Worm (Caenorhabditis elegans) whole organism, young adult: ENCODE results near the gene F58F12.4.

Experiments
- C17E4.6 ChIP-seq: fragments of 200-800 bp; sonication (Bioruptor generic); IDR thresholded peaks from 2 replicates; pipeline ENCODE4 v1.3.6; 2022; ENCODE audit warnings: missing genetic modification reagents, missing genetic modification characterization, missing compliant biosample characterization
- D2030.7 ChIP-seq: fragments of 200-800 bp; sonication (Bioruptor generic); IDR thresholded peaks from 2 replicates; pipeline ENCODE4 v1.3.6; 2022; ENCODE audit warnings: missing genetic modification reagents, missing genetic modification characterization, missing compliant biosample characterization
- F23B12.7 ChIP-seq: sonication (generic microtip); optimal IDR thresholded peaks from 2 replicates; lab custom pipeline; 2017; ENCODE audit warnings: missing genetic modification characterization, mild to moderate bottlenecking, missing compliant biosample characterization, antibody characterized with exemption, moderate library complexity; ENCODE audit not compliant: insufficient read depth
- F33H1.4 ChIP-seq: fragments of 200-800 bp; sonication (Bioruptor generic); IDR thresholded peaks from 2 replicates; pipeline ENCODE4 v1.3.6; 2022; ENCODE audit warnings: missing genetic modification reagents, missing genetic modification characterization, missing compliant biosample characterization
- F49E8.2 ChIP-seq: sonication (generic microtip); optimal IDR thresholded peaks from 3 replicates; lab custom pipeline; 2017; ENCODE audit warnings: missing genetic modification characterization, mild to moderate bottlenecking, missing compliant biosample characterization, antibody characterized with exemption, moderate library complexity; ENCODE audit not compliant: insufficient read depth
- Y53F4B.3 ChIP-seq: fragments of 200-800 bp; sonication (Bioruptor generic); IDR thresholded peaks from 2 replicates; pipeline ENCODE4 v1.3.6; 2022; ENCODE audit warnings: missing genetic modification reagents, missing genetic modification characterization, missing compliant biosample characterization
- Y56A3A.18 ChIP-seq: fragments of 200-800 bp; sonication (Bioruptor generic); IDR thresholded peaks from 2 replicates; pipeline ENCODE4 v1.3.6; 2022; ENCODE audit warnings: missing genetic modification reagents, missing genetic modification characterization, missing compliant biosample characterization
- Y67H2A.10 ChIP-seq: fragments of 200-800 bp; sonication (Bioruptor generic); conservative IDR thresholded peaks from 2 replicates; pipeline ENCODE4 v1.3.6; 2022; ENCODE audit warnings: missing genetic modification reagents, missing genetic modification characterization, missing compliant biosample characterization
- ZK185.1 ChIP-seq: sonication (generic microtip); optimal IDR thresholded peaks from 2 replicates; lab custom pipeline; 2016; ENCODE audit warnings: mild to moderate bottlenecking, missing genetic modification characterization, missing compliant biosample characterization; ENCODE audit not compliant: poor library complexity, severe bottlenecking
- akir-1 ChIP-seq: fragments of 200-800 bp; sonication (Bioruptor generic); optimal IDR thresholded peaks from 2 replicates; lab custom pipeline; 2018; ENCODE audit warnings: mild to moderate bottlenecking, missing genetic modification characterization, moderate library complexity, missing compliant biosample characterization
- ama-1 ChIP-seq, 3 experiments: fragments of 150-350 bp in 1 of 3; sonication (generic microtip) in 2 of 3; optimal IDR thresholded peaks; 2 replicates each; lab custom pipeline; 2014 to 2018; ENCODE audit warnings: missing biosample characterization in 2 of 3, missing genetic modification characterization in 2 of 3, missing genetic modification reagents in 2 of 3
- attf-5 ChIP-seq: fragments of 200-800 bp; sonication (Bioruptor generic); optimal IDR thresholded peaks from 2 replicates; lab custom pipeline; 2018; ENCODE audit warnings: mild to moderate bottlenecking, missing genetic modification characterization, missing compliant biosample characterization
- cebp-1 ChIP-seq, 2 experiments: fragments of 200-800 bp in 1 of 2; sonication (Bioruptor generic) in 1 of 2; sonication (generic microtip) in 1 of 2; IDR thresholded peaks in 1 of 2; optimal IDR thresholded peaks in 1 of 2; 2 replicates each; pipeline versions ENCODE4 v1.3.6 to Lab custom; 2017 to 2022; ENCODE audit warnings: missing compliant biosample characterization in 2 of 2, missing genetic modification characterization in 2 of 2, mild to moderate bottlenecking in 1 of 2, missing genetic modification reagents in 1 of 2, moderate library complexity in 1 of 2
- ceh-100 ChIP-seq: fragments of 200-800 bp; sonication (Bioruptor generic); IDR thresholded peaks from 2 replicates; pipeline ENCODE4 v1.3.6; 2022; ENCODE audit warnings: missing genetic modification reagents, missing genetic modification characterization, missing compliant biosample characterization
- ceh-27 ChIP-seq: fragments of 200-800 bp; sonication (Bioruptor generic); optimal IDR thresholded peaks from 2 replicates; lab custom pipeline; 2018; ENCODE audit warnings: mild to moderate bottlenecking, missing genetic modification characterization, moderate library complexity, missing compliant biosample characterization
- ceh-91 ChIP-seq: fragments of 200-800 bp; sonication (Bioruptor generic); IDR thresholded peaks from 2 replicates; pipeline ENCODE4 v1.3.6; 2022; ENCODE audit warnings: missing genetic modification reagents, missing genetic modification characterization, missing compliant biosample characterization
- dox-1 ChIP-seq: fragments of 200-800 bp; sonication (Bioruptor generic); IDR thresholded peaks from 2 replicates; pipeline ENCODE4 v1.3.6; 2022; ENCODE audit warnings: missing genetic modification reagents, missing genetic modification characterization, missing compliant biosample characterization
- efl-1 ChIP-seq: fragments of 150-350 bp; optimal IDR thresholded peaks from 2 replicates; lab custom pipeline; 2014; ENCODE audit warnings: missing biosample characterization, missing genetic modification reagents, missing genetic modification characterization
- egl-18 ChIP-seq: fragments of 200-800 bp; sonication (Bioruptor generic); IDR thresholded peaks from 2 replicates; pipeline ENCODE4 v1.3.6; 2022; ENCODE audit warnings: missing genetic modification reagents, missing genetic modification characterization, missing compliant biosample characterization
- him-1 ChIP-seq: sonication (generic microtip); optimal IDR thresholded peaks from 2 replicates; lab custom pipeline; 2016; ENCODE audit warnings: missing genotype, missing genetic modification reagents, missing genetic modification characterization, missing compliant biosample characterization
- hlh-12 ChIP-seq: sonication (generic microtip); optimal IDR thresholded peaks from 2 replicates; lab custom pipeline; 2016; ENCODE audit warnings: missing genetic modification characterization, missing compliant biosample characterization
- hlh-26 ChIP-seq: fragments of 200-800 bp; sonication (Bioruptor generic); conservative IDR thresholded peaks from 2 replicates; pipeline ENCODE4 v1.3.6; 2022; ENCODE audit warnings: missing genetic modification reagents, missing genetic modification characterization, missing compliant biosample characterization
- hmg-1.2 ChIP-seq: fragments of 200-800 bp; sonication (Bioruptor generic); IDR thresholded peaks from 2 replicates; pipeline ENCODE4 v1.3.6; 2022; ENCODE audit warnings: missing genetic modification reagents, missing genetic modification characterization, missing compliant biosample characterization
- hrde-1 ChIP-seq: sonication (generic microtip); optimal IDR thresholded peaks from 2 replicates; lab custom pipeline; 2016; ENCODE audit warnings: missing genetic modification characterization, mild to moderate bottlenecking, missing compliant biosample characterization, moderate library complexity, missing genotype, missing genetic modification reagents, borderline replicate concordance
- hsf-1 ChIP-seq: fragments of 200-800 bp; sonication (Bioruptor generic); IDR thresholded peaks from 2 replicates; pipeline ENCODE4 v1.3.6; 2022; ENCODE audit warnings: missing genetic modification reagents, missing genetic modification characterization, missing compliant biosample characterization
- lin-35 ChIP-seq, 3 experiments: fragments of 150-350 bp in 2 of 3; sonication (generic microtip) in 1 of 3; optimal IDR thresholded peaks; 2 replicates each; lab custom pipeline; 2014 to 2018; ENCODE audit warnings: missing biosample characterization in 3 of 3, missing genetic modification characterization in 3 of 3, missing genetic modification reagents in 3 of 3
- lin-54 ChIP-seq: fragments of 200-800 bp; sonication (Bioruptor generic); optimal IDR thresholded peaks from 2 replicates; lab custom pipeline; 2018; ENCODE audit warnings: mild to moderate bottlenecking, missing genetic modification characterization, missing compliant biosample characterization
- madf-3 ChIP-seq: fragments of 200-800 bp; sonication (Bioruptor generic); IDR thresholded peaks from 2 replicates; pipeline ENCODE4 v1.3.6; 2022; ENCODE audit warnings: missing genetic modification reagents, missing genetic modification characterization, missing compliant biosample characterization
- madf-6 ChIP-seq: fragments of 200-800 bp; sonication (Bioruptor generic); IDR thresholded peaks from 2 replicates; pipeline ENCODE4 v1.3.6; 2022; ENCODE audit warnings: missing genetic modification reagents, missing genetic modification characterization, missing compliant biosample characterization
- mcd-1 ChIP-seq: fragments of 200-800 bp; sonication (Bioruptor generic); IDR thresholded peaks from 2 replicates; pipeline ENCODE4 v1.3.6; 2022; ENCODE audit warnings: missing genetic modification reagents, missing genetic modification characterization, missing compliant biosample characterization
- nhr-27 ChIP-seq: fragments of 200-800 bp; sonication (Bioruptor generic); optimal IDR thresholded peaks from 2 replicates; lab custom pipeline; 2018; ENCODE audit warnings: mild to moderate bottlenecking, missing genetic modification characterization, moderate library complexity, missing compliant biosample characterization
- nhr-80 ChIP-seq: sonication (generic microtip); optimal IDR thresholded peaks from 2 replicates; lab custom pipeline; 2016; ENCODE audit warnings: missing genetic modification characterization, missing compliant biosample characterization
- repo-1 ChIP-seq: sonication (generic microtip); optimal IDR thresholded peaks from 2 replicates; lab custom pipeline; 2017; ENCODE audit warnings: mild to moderate bottlenecking, missing genetic modification characterization, missing compliant biosample characterization
- sdz-38 ChIP-seq: sonication (generic microtip); optimal IDR thresholded peaks from 2 replicates; lab custom pipeline; 2016; ENCODE audit warnings: missing genotype, missing genetic modification characterization, missing compliant biosample characterization
- snpc-1.1 ChIP-seq: sonication (generic microtip); optimal IDR thresholded peaks from 2 replicates; lab custom pipeline; 2017; ENCODE audit warnings: missing genetic modification characterization, mild to moderate bottlenecking, missing compliant biosample characterization, antibody characterized with exemption, moderate library complexity, missing genotype, missing genetic modification reagents; ENCODE audit not compliant: insufficient read depth
- snpc-3.4 ChIP-seq: sonication (generic microtip); optimal IDR thresholded peaks from 2 replicates; lab custom pipeline; 2017; ENCODE audit warnings: missing genetic modification characterization, mild to moderate bottlenecking, missing compliant biosample characterization, antibody characterized with exemption, moderate library complexity, missing genotype, missing genetic modification reagents
- snpc-4 ChIP-seq, 5 experiments: fragments of 150-350 bp in 1 of 5; sonication (generic microtip) in 4 of 5; optimal IDR thresholded peaks; 2 replicates each; lab custom pipeline; 2014 to 2018; ENCODE audit warnings: missing genetic modification characterization in 5 of 5, missing biosample characterization in 3 of 5, antibody characterized with exemption in 2 of 5, mild to moderate bottlenecking in 2 of 5, missing compliant biosample characterization in 2 of 5, missing genotype in 2 of 5, moderate library complexity in 2 of 5, missing genetic modification reagents in 1 of 5
- tlf-1 ChIP-seq: fragments of 200-800 bp; sonication (Bioruptor generic); optimal IDR thresholded peaks from 2 replicates; lab custom pipeline; 2018; ENCODE audit warnings: mild to moderate bottlenecking, missing genetic modification characterization, missing compliant biosample characterization
- unc-130 ChIP-seq: sonication (generic microtip); optimal IDR thresholded peaks from 2 replicates; lab custom pipeline; 2016; ENCODE audit warnings: missing genetic modification reagents, missing genetic modification characterization, missing compliant biosample characterization
- zfh-2 ChIP-seq: fragments of 200-800 bp; sonication (Bioruptor generic); conservative IDR thresholded peaks from 2 replicates; pipeline ENCODE4 v1.3.6; 2022; ENCODE audit warnings: missing genetic modification reagents, missing genetic modification characterization, missing compliant biosample characterization
- ztf-18 ChIP-seq: sonication (generic microtip); optimal IDR thresholded peaks from 2 replicates; lab custom pipeline; 2016; ENCODE audit warnings: missing genotype, mild to moderate bottlenecking, missing genetic modification characterization, missing compliant biosample characterization
- ztf-28 ChIP-seq: fragments of 200-800 bp; sonication (Bioruptor generic); IDR thresholded peaks from 2 replicates; pipeline ENCODE4 v1.3.6; 2022; ENCODE audit warnings: missing genetic modification reagents, missing genetic modification characterization, missing compliant biosample characterization

The F58F12.4 gene

DNA sequence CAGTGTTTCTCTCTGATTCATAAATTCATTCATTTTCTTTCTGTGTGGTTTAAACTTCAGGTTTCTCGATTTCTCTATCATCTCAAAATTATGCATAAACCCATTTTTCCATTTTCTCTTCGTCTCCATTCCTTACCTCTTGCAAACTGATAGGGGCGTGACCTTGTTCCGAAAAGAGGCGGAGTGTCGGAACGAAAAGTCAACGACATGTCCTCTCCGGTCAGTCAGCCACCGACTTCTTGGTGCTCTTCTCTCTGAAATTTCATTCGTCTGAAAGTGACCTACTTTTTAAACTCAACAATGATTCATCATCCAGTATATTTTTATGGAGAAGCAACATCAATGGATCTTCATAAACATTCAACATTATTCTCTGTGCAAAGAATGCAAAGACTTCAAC, 5.7 kb upstream of the F58F12.4 start, which contains the start of gene F58F12.12:
Gene F58F12.12 (plus strand): TSS at position 301 of the 400 bp plus-strand sequence.
- TF ChIP-seq ama-1 (optimal IDR thresholded peaks at IDR 0.05; lab: Kevin White, UChicago) = no peak
- no peak for TF ChIP-seq ama-1 (GFP tag; optimal IDR thresholded peaks at IDR 0.05; lab: Kevin White, UChicago)
- no peak for TF ChIP-seq hsf-1 (GFP tag; lab: Robert Waterston, UW)
- TF ChIP-seq nhr-80 (tag; lab: Kevin White, UChicago) = peak; percentile 14
- no peak for TF ChIP-seq cebp-1 (GFP tag; IDR thresholded peaks at IDR 0.05; lab: Robert Waterston, UW)
- TF ChIP-seq cebp-1 (tag; optimal IDR thresholded peaks at IDR 0.05; lab: Kevin White, UChicago) = no peak
- TF ChIP-seq akir-1 (GFP tag; lab: Kevin White, UChicago) = no peak
- TF ChIP-seq ztf-28 (GFP tag; lab: Robert Waterston, UW) = no peak
- TF ChIP-seq hrde-1 = no peak

DNA sequence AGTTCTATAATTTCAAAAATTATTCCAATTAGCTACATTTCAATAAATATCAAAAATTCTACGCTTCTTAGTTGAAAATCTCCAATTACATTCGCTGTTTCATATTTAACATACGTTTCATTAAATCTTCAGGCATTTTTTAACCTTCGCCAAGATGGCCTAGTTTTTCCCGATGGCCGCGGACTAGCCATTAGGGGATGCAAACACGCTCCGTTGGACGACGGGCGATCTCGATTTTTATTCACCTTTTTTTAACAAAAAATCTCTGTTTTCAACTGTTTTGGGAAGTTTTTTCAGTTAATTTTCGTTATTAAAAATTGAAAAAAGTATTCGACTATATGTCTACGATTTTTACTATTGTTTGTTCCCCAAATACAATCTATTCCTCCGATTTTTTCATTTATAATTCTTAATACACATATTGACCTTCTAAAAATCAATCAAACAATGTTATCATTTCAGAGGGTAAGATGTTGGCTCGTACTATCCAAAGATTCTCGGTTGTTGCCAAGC, 3.3 kb upstream of the F58F12.4 start, which contains the start of gene F58F12.1:
Gene F58F12.1 (plus strand): TSS at position 463 of the 513 bp plus-strand sequence.
- TF ChIP-seq C17E4.6 (GFP tag; lab: Robert Waterston, UW) (no peak), lin-35 (GFP tag; optimal IDR thresholded peaks at IDR 0.05; lab: Kevin White, UChicago) (no peak), him-1 (tag; lab: Kevin White, UChicago) (no peak), madf-6 (GFP tag; lab: Robert Waterston, UW) (peak; percentile 46; the same call in 1 of the 2 replicates), nhr-80 (tag; lab: Kevin White, UChicago) (peak; percentile 40), zfh-2 (no peak), mcd-1 (GFP tag; lab: Robert Waterston, UW) (peak; percentile 92), D2030.7 (GFP tag; lab: Robert Waterston, UW) (peak; percentile 21; the same call in 1 of the 2 replicates), F49E8.2 (tag; lab: Kevin White, UChicago) (no peak), hlh-26 (GFP tag; lab: Robert Waterston, UW) (no peak), egl-18 (GFP tag; lab: Robert Waterston, UW) (no peak), ztf-18 (tag; lab: Kevin White, UChicago) (peak; percentile 41), F23B12.7 (tag; lab: Kevin White, UChicago) (peak; percentile 93), efl-1 (GFP tag; lab: Kevin White, UChicago) (peak; percentile 13), hlh-12 (tag; lab: Kevin White, UChicago) (no peak), lin-54 (peak; percentile 45), Y67H2A.10 (GFP tag; lab: Robert Waterston, UW) (0 out of 2 replicates have a peak, but pooled peaks have one; percentile 25), snpc-3.4 (tag; lab: Kevin White, UChicago) (peak; percentile 46), tlf-1 (GFP tag; lab: Kevin White, UChicago) (peak; percentile 5), unc-130 (GFP tag; lab: Kevin White, UChicago) (peak; percentile 81), ceh-100 (GFP tag; lab: Robert Waterston, UW) (peak; percentile 33; the same call in 1 of the 2 replicates), nhr-27 (tag; lab: Kevin White, UChicago) (no peak), hmg-1.2 (GFP tag; lab: Robert Waterston, UW) (peak; percentile 38; the same call in 1 of the 2 replicates), cebp-1 (GFP tag; IDR thresholded peaks at IDR 0.05; lab: Robert Waterston, UW) (no peak), cebp-1 (tag; optimal IDR thresholded peaks at IDR 0.05; lab: Kevin White, UChicago) (peak; percentile 10), sdz-38 (tag; lab: Kevin White, UChicago) (no peak), F33H1.4 (GFP tag; lab: Robert Waterston, UW) (peak; percentile 15; the same call in 1 of the 2 replicates), madf-3 (GFP tag; lab: Robert Waterston, UW) (no peak), Y56A3A.18 (no peak), Y53F4B.3 (GFP tag; lab: Robert Waterston, UW) (no peak), ZK185.1 (tag; lab: Kevin White, UChicago) (peak; percentile 63), ceh-91 (GFP tag; lab: Robert Waterston, UW) (peak; percentile 43), ztf-28 (GFP tag; lab: Robert Waterston, UW) (no peak), attf-5 (GFP tag; lab: Kevin White, UChicago) (peak; percentile 63), snpc-1.1 (tag; lab: Kevin White, UChicago) (no peak), repo-1 (tag; lab: Kevin White, UChicago) (no peak), dox-1 (GFP tag; lab: Robert Waterston, UW) (peak; percentile 56), snpc-4 (GFP tag; optimal IDR thresholded peaks at IDR 0.05; lab: Kevin White, UChicago) (peak; percentile 27), snpc-4 (tag; optimal IDR thresholded peaks at IDR 0.05; lab: Kevin White, UChicago) (peak in 2 of 4 experiments; percentile 24 to 57), ceh-27 (GFP tag; lab: Kevin White, UChicago) (peak; percentile 53)
